Worm (Caenorhabditis elegans): ENCODE results near the gene T19H5.7.
A peak's percentile ranks its signal among the peaks of the same experiment; 100 is the strongest.

The T19H5.7 gene

ce11 chrII:9516836-9517235 is 36.9 kb upstream of the T19H5.7 start, which contains the start of gene gcy-1:
gcy-1 (minus strand) TSS chrII:9516936.
- no peak for TF ChIP-seq zag-1 (tag; optimal IDR thresholded peaks at IDR 0.05)
- TF ChIP-seq R02D3.7 (tag; optimal IDR thresholded peaks at IDR 0.05) = no peak
- TF ChIP-seq nhr-237 (tag; optimal IDR thresholded peaks at IDR 0.05) = no peak
- no peak for TF ChIP-seq elt-3 (tag; optimal IDR thresholded peaks at IDR 0.05)
- no peak for TF ChIP-seq nhr-21 (tag; optimal IDR thresholded peaks at IDR 0.05)
- TF ChIP-seq lin-13 (GFP tag; optimal IDR thresholded peaks at IDR 0.05) = no peak
- no peak for TF ChIP-seq Y55F3AM.14 (GFP tag; optimal IDR thresholded peaks at IDR 0.05)
- no peak for TF ChIP-seq sma-9 (GFP tag; optimal IDR thresholded peaks at IDR 0.05)
- no peak for TF ChIP-seq sma-9 (tag; optimal IDR thresholded peaks at IDR 0.05)
- TF ChIP-seq nhr-77 (tag; optimal IDR thresholded peaks at IDR 0.05) = no peak
- TF ChIP-seq sem-4 (tag; optimal IDR thresholded peaks at IDR 0.05) = no peak

ce11 chrII:9507181-9507580 is 27.3 kb upstream of the T19H5.7 start, which contains the start of gene gcy-3:
gcy-3 (minus strand) TSS chrII:9507281.
- TF ChIP-seq lsy-2 (tag; optimal IDR thresholded peaks at IDR 0.05) (no peak), egl-27 (tag; optimal IDR thresholded peaks at IDR 0.05) (no peak), unc-62 (GFP tag; optimal IDR thresholded peaks at IDR 0.05) (no peak), alr-1 (tag; optimal IDR thresholded peaks at IDR 0.05) (no peak), dmd-4 (tag; optimal IDR thresholded peaks at IDR 0.05) (no peak)

ce11 chrII:9501955-9502354 is 22.0 kb upstream of the T19H5.7 start:
- TF ChIP-seq blmp-1 (tag; optimal IDR thresholded peaks at IDR 0.05; ENCODE audit: insufficient read depth) (no peak), aly-2 (tag; optimal IDR thresholded peaks at IDR 0.05) (no peak), ama-1 (optimal IDR thresholded peaks at IDR 0.05) (no peak), unc-55 (GFP tag; optimal IDR thresholded peaks at IDR 0.05) (no peak), crh-2 (tag; optimal IDR thresholded peaks at IDR 0.05) (peak; percentile 63), nhr-10 (tag; optimal IDR thresholded peaks at IDR 0.05) (no peak), lin-13 (GFP tag; optimal IDR thresholded peaks at IDR 0.05) (no peak), lin-39 (tag; optimal IDR thresholded peaks at IDR 0.05) (no peak), unc-62 (GFP tag; optimal IDR thresholded peaks at IDR 0.05) (no peak), elt-3 (tag; optimal IDR thresholded peaks at IDR 0.05) (no peak), skn-1 (tag; optimal IDR thresholded peaks at IDR 0.05) (no peak), peb-1 (tag; optimal IDR thresholded peaks at IDR 0.05) (no peak), sma-9 (GFP tag; optimal IDR thresholded peaks at IDR 0.05) (peak; percentile 78), sma-9 (tag; optimal IDR thresholded peaks at IDR 0.05) (no peak), egl-27 (tag; optimal IDR thresholded peaks at IDR 0.05) (no peak), nhr-77 (tag; optimal IDR thresholded peaks at IDR 0.05) (no peak), ceh-82 (tag; optimal IDR thresholded peaks at IDR 0.05) (no peak), sem-4 (tag; optimal IDR thresholded peaks at IDR 0.05) (no peak), ceh-16 (tag; optimal IDR thresholded peaks at IDR 0.05) (no peak), snpc-4 (tag; optimal IDR thresholded peaks at IDR 0.05) (no peak), nhr-6 (tag; optimal IDR thresholded peaks at IDR 0.05) (no peak), R02D3.7 (tag; optimal IDR thresholded peaks at IDR 0.05) (no peak), mbf-1 (tag; optimal IDR thresholded peaks at IDR 0.05) (no peak), Y55F3AM.14 (GFP tag; optimal IDR thresholded peaks at IDR 0.05) (no peak), nhr-23 (tag; optimal IDR thresholded peaks at IDR 0.05) (no peak), ztf-11 (tag; optimal IDR thresholded peaks at IDR 0.05) (no peak), lsy-2 (tag; optimal IDR thresholded peaks at IDR 0.05) (no peak), dmd-4 (tag; optimal IDR thresholded peaks at IDR 0.05) (no peak), lin-11 (tag; optimal IDR thresholded peaks at IDR 0.05) (no peak), ztf-4 (tag; optimal IDR thresholded peaks at IDR 0.05) (no peak), nhr-11 (tag; optimal IDR thresholded peaks at IDR 0.05) (no peak), unc-39 (tag; optimal IDR thresholded peaks at IDR 0.05) (no peak), sma-3 (GFP tag; optimal IDR thresholded peaks at IDR 0.05) (peak; percentile 8), gmeb-1 (tag; optimal IDR thresholded peaks at IDR 0.05) (peak; percentile 46), alr-1 (tag; optimal IDR thresholded peaks at IDR 0.05) (no peak), nhr-21 (tag; optimal IDR thresholded peaks at IDR 0.05) (no peak), ztf-1 (GFP tag; conservative IDR thresholded peaks at IDR 0.05) (no peak), ZK546.5 (tag; optimal IDR thresholded peaks at IDR 0.05) (no peak), nhr-129 (tag; optimal IDR thresholded peaks at IDR 0.05) (no peak), C34F6.9 (tag; optimal IDR thresholded peaks at IDR 0.05) (no peak), elt-1 (tag; optimal IDR thresholded peaks at IDR 0.05) (no peak), mdl-1 (tag; optimal IDR thresholded peaks at IDR 0.05) (no peak), F13H6.1 (tag; optimal IDR thresholded peaks at IDR 0.05) (peak; percentile 72), zag-1 (tag; optimal IDR thresholded peaks at IDR 0.05) (no peak)

Data from whole organism, L2 larva.